Fruit fly (Drosophila melanogaster) whole organism, pupa: ENCODE results near the gene CG32755.

ENCODE experiments used
- CG10348 ChIP-seq: fragments of 200-800 bp; sonication (Bioruptor generic); IDR thresholded peaks from 2 replicates; pipeline ENCODE4 v1.3.6; 2022; ENCODE audit warnings: missing biosample characterization, missing genetic modification characterization
- CG14655 ChIP-seq: fragments of 200-800 bp; sonication (Bioruptor generic); optimal IDR thresholded peaks from 3 replicates; lab custom pipeline; 2017; ENCODE audit warnings: mild to moderate bottlenecking, missing biosample characterization, missing genetic modification reagents, missing genetic modification characterization
- CG32121 ChIP-seq: fragments of 200-800 bp; sonication (Bioruptor generic); IDR thresholded peaks from 2 replicates; pipeline ENCODE4 v1.3.6; 2022; ENCODE audit warnings: missing biosample characterization, missing genetic modification characterization
- CG34367 ChIP-seq: fragments of 200-800 bp; sonication (Bioruptor generic); optimal IDR thresholded peaks from 2 replicates; lab custom pipeline; 2018; ENCODE audit warnings: missing biosample characterization, mild to moderate bottlenecking, missing genetic modification characterization
- CG9948 ChIP-seq: fragments of 200-800 bp; sonication (Bioruptor generic); optimal IDR thresholded peaks from 2 replicates; lab custom pipeline; 2018; ENCODE audit warnings: missing biosample characterization, mild to moderate bottlenecking, missing genetic modification characterization, moderate library complexity
- rn ChIP-seq: fragments of 200-800 bp; sonication (Bioruptor generic); IDR thresholded peaks from 2 replicates; pipeline ENCODE4 v1.3.6; 2022; ENCODE audit warnings: missing biosample characterization, missing genetic modification characterization

DNA sequence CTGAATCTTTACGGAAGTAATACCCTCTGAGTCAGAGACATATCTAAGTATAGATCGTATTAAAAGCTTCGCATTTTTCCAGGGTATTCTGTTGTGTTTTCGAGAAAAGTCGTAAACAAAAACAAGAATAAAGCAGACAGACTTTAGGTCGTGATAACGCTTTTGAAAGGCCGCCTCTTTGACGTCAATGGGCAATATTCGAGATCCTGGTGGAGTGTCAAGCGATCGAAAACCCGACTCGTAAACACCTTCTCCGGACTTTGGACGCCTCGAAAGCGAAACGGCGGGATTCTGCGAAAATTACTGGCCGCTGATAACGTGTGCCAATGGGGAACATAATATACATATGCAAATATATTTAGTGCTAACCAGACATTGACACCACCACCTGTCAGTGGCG lies 37.3 kb downstream of the CG32755 start:
- TF ChIP-seq CG34367 (tag; lab: Kevin White, UChicago) (no peak), CG9948 (tag; lab: Kevin White, UChicago) (no peak), rn (GFP tag; lab: Robert Waterston, UW) (no peak), CG10348 (GFP tag; lab: Robert Waterston, UW) (no peak), CG14655 (GFP tag; lab: Kevin White, UChicago) (no peak), CG32121 (no peak)
